Worm (Caenorhabditis elegans) whole organism, mixed stage, embryonic: ENCODE measurements around the gene smz-1.

Experiments
- drap-1 ChIP-seq: fragments of 200-800 bp; sonication (Bioruptor generic); optimal IDR thresholded peaks from 3 replicates; lab custom pipeline; 2018; ENCODE audit warnings: mild to moderate bottlenecking, missing genetic modification characterization, missing compliant biosample characterization
- elt-1 ChIP-seq: sonication (generic microtip); optimal IDR thresholded peaks from 2 replicates; lab custom pipeline; 2017; ENCODE audit warnings: missing genetic modification characterization, mild to moderate bottlenecking, missing compliant biosample characterization, antibody characterized with exemption, moderate library complexity, borderline replicate concordance; ENCODE audit not compliant: insufficient read depth
- elt-3 ChIP-seq: fragments of 150-350 bp; optimal IDR thresholded peaks from 2 replicates; lab custom pipeline; 2014; ENCODE audit warnings: missing biosample characterization, missing genetic modification characterization
- lin-13 ChIP-seq: fragments of 150-350 bp; optimal IDR thresholded peaks from 2 replicates; lab custom pipeline; 2014; ENCODE audit warnings: missing biosample characterization, missing genetic modification characterization
- mep-1 ChIP-seq: fragments of 150-350 bp; optimal IDR thresholded peaks from 2 replicates; lab custom pipeline; 2017; ENCODE audit warnings: missing biosample characterization, missing genetic modification reagents, missing genetic modification characterization, inconsistent platforms
- nhr-12 ChIP-seq: fragments of 150-350 bp; optimal IDR thresholded peaks from 2 replicates; lab custom pipeline; 2014; ENCODE audit warnings: missing biosample characterization, missing genetic modification characterization
- pha-4 ChIP-seq: fragments of 150-350 bp; optimal IDR thresholded peaks from 2 replicates; lab custom pipeline; 2018; ENCODE audit warnings: missing biosample characterization, missing genetic modification reagents, missing genetic modification characterization
- snpc-4 ChIP-seq: fragments of 150-350 bp; optimal IDR thresholded peaks from 2 replicates; lab custom pipeline; 2014; ENCODE audit warnings: missing biosample characterization, missing genetic modification characterization
- unc-39 ChIP-seq: fragments of 150-350 bp; optimal IDR thresholded peaks from 2 replicates; lab custom pipeline; 2014; ENCODE audit warnings: missing biosample characterization, missing genetic modification characterization
- unc-62 ChIP-seq: fragments of 150-350 bp; optimal IDR thresholded peaks from 2 replicates; lab custom pipeline; 2014; ENCODE audit warnings: missing biosample characterization, missing genetic modification reagents, missing genetic modification characterization

- no peak for TF ChIP-seq nhr-12 (tag; lab: Kevin White, UChicago)
- TF ChIP-seq snpc-4 (tag; lab: Kevin White, UChicago), result no peak
- TF ChIP-seq unc-62, result no peak
- TF ChIP-seq mep-1, result no peak
- TF ChIP-seq drap-1 (GFP tag; lab: Kevin White, UChicago), result no peak
- no peak for TF ChIP-seq elt-1 (tag; lab: Kevin White, UChicago)
- TF ChIP-seq pha-4 (tag; lab: Kevin White, UChicago), result no peak
- TF ChIP-seq lin-13 (tag; lab: Kevin White, UChicago), result no peak
- TF ChIP-seq elt-3 (tag; lab: Kevin White, UChicago), result no peak
- TF ChIP-seq unc-39, result no peak
Observed at ce11 chrIV:12487194-12487593, 32.3 kb downstream of the smz-1 start, which contains the start of gene sru-26.
